Fruit fly (Drosophila melanogaster) whole organism, embryonic: Measurements from ENCODE around the gene Veneno.

ENCODE experiments used
- Abd-B ChIP-seq: fragments of 200-800 bp; sonication (Bioruptor generic); optimal IDR thresholded peaks from 2 replicates; lab custom pipeline; 2018; ENCODE audit warnings: missing biosample characterization, mild to moderate bottlenecking, missing genetic modification characterization, moderate library complexity
- Asciz ChIP-seq: fragments of 200-800 bp; sonication (Bioruptor generic); optimal IDR thresholded peaks from 2 replicates; lab custom pipeline; 2017; ENCODE audit warnings: missing biosample characterization, mild to moderate bottlenecking, missing genetic modification characterization, missing genetic modification reagents
- CG11093 ChIP-seq: fragments of 200-800 bp; sonication (Bioruptor generic); IDR thresholded peaks from 3 replicates; pipeline ENCODE4 v1.3.6; 2022; ENCODE audit warnings: missing biosample characterization, missing genetic modification characterization
- CG11504 ChIP-seq: fragments of 200-800 bp; sonication (Bioruptor generic); optimal IDR thresholded peaks from 3 replicates; lab custom pipeline; 2019; ENCODE audit warnings: missing biosample characterization, mild to moderate bottlenecking, missing genetic modification characterization, moderate library complexity
- CG13296 ChIP-seq: fragments of 200-800 bp; sonication (Bioruptor generic); optimal IDR thresholded peaks from 3 replicates; lab custom pipeline; 2018; ENCODE audit warnings: missing biosample characterization, mild to moderate bottlenecking, missing genetic modification characterization
- CG14860 ChIP-seq: fragments of 200-800 bp; sonication (Bioruptor generic); IDR thresholded peaks from 3 replicates; pipeline ENCODE4 v1.3.6; 2022; ENCODE audit warnings: missing biosample characterization, missing genetic modification characterization; ENCODE audit not compliant: partially characterized antibody
- CG15073 ChIP-seq: fragments of 200-800 bp; sonication (Bioruptor generic); optimal IDR thresholded peaks from 2 replicates; lab custom pipeline; 2016; ENCODE audit warnings: missing biosample characterization, missing genetic modification characterization
- CG2712 ChIP-seq: fragments of 200-800 bp; optimal IDR thresholded peaks from 3 replicates; lab custom pipeline; 2019; ENCODE audit warnings: missing biosample characterization, mild to moderate bottlenecking, missing genetic modification characterization, moderate library complexity
- CG31388 ChIP-seq: fragments of 200-800 bp; sonication (Bioruptor generic); optimal IDR thresholded peaks from 2 replicates; lab custom pipeline; 2016; ENCODE audit warnings: missing biosample characterization, missing genetic modification characterization
- CG32532 ChIP-seq: fragments of 200-800 bp; sonication (Bioruptor generic); IDR thresholded peaks from 2 replicates; pipeline ENCODE4 v1.3.6; 2022; ENCODE audit warnings: missing biosample characterization, missing genetic modification characterization
- CG4282 ChIP-seq: fragments of 200-800 bp; sonication (Bioruptor generic); optimal IDR thresholded peaks from 2 replicates; lab custom pipeline; 2016; ENCODE audit warnings: missing biosample characterization, missing genetic modification characterization
- CG43689 ChIP-seq: fragments of 200-800 bp; sonication (Bioruptor generic); IDR thresholded peaks from 2 replicates; pipeline ENCODE4 v1.3.6; 2022; ENCODE audit warnings: missing biosample characterization, missing genetic modification characterization
- CG4617 ChIP-seq: fragments of 200-800 bp; sonication (Bioruptor generic); optimal IDR thresholded peaks from 3 replicates; lab custom pipeline; 2016; ENCODE audit warnings: missing biosample characterization, missing genetic modification characterization, borderline replicate concordance
- CG4730 ChIP-seq: fragments of 200-800 bp; sonication (Bioruptor generic); IDR thresholded peaks from 2 replicates; pipeline ENCODE4 v1.3.6; 2022; ENCODE audit warnings: missing biosample characterization, missing genetic modification characterization
- CG5180 ChIP-seq: fragments of 200-800 bp; sonication (Bioruptor generic); optimal IDR thresholded peaks from 3 replicates; lab custom pipeline; 2017; ENCODE audit warnings: missing biosample characterization, missing genetic modification characterization, mild to moderate bottlenecking, moderate library complexity, missing genetic modification reagents
- CG5245 ChIP-seq: fragments of 200-800 bp; sonication (Bioruptor generic); optimal IDR thresholded peaks from 3 replicates; lab custom pipeline; 2016; ENCODE audit warnings: missing biosample characterization, missing genetic modification characterization
- CG6254 ChIP-seq: fragments of 200-800 bp; sonication (Bioruptor generic); optimal IDR thresholded peaks from 3 replicates; lab custom pipeline; 2017; ENCODE audit warnings: mild to moderate bottlenecking, missing biosample characterization, missing genetic modification reagents, missing genetic modification characterization
- CG7839 ChIP-seq: fragments of 200-800 bp; sonication (Bioruptor generic); optimal IDR thresholded peaks from 3 replicates; lab custom pipeline; 2018; ENCODE audit warnings: missing biosample characterization, mild to moderate bottlenecking, missing genetic modification characterization, moderate library complexity
- CG8478 ChIP-seq: fragments of >200 bp; optimal IDR thresholded peaks from 2 replicates; lab custom pipeline; 2018
- CG9727 ChIP-seq: fragments of 200-800 bp; sonication (Bioruptor generic); optimal IDR thresholded peaks from 3 replicates; lab custom pipeline; 2017; ENCODE audit warnings: missing biosample characterization, mild to moderate bottlenecking, missing genetic modification characterization
- Dek ChIP-seq: fragments of 200-800 bp; sonication (Bioruptor generic); optimal IDR thresholded peaks from 3 replicates; lab custom pipeline; 2019; ENCODE audit warnings: missing biosample characterization, mild to moderate bottlenecking, missing genetic modification characterization, moderate library complexity
- Fer1 ChIP-seq: fragments of 200-800 bp; sonication (Bioruptor generic); optimal IDR thresholded peaks from 2 replicates; lab custom pipeline; 2017; ENCODE audit warnings: missing biosample characterization, mild to moderate bottlenecking, missing genetic modification characterization
- GATAe ChIP-seq: fragments of 200-800 bp; sonication (Bioruptor generic); conservative IDR thresholded peaks from 2 replicates; pipeline ENCODE4 v1.3.6; 2022; ENCODE audit warnings: missing biosample characterization, missing genetic modification characterization
- Meics ChIP-seq: fragments of 200-800 bp; sonication (Bioruptor generic); optimal IDR thresholded peaks from 2 replicates; lab custom pipeline; 2017; ENCODE audit warnings: missing biosample characterization, mild to moderate bottlenecking, missing genetic modification characterization
- Myb ChIP-seq: fragments of 200-800 bp; sonication (Bioruptor generic); optimal IDR thresholded peaks from 2 replicates; lab custom pipeline; 2016; ENCODE audit warnings: missing biosample characterization, missing genetic modification characterization
- Neu2 ChIP-seq: fragments of 200-800 bp; sonication (Bioruptor generic); optimal IDR thresholded peaks from 3 replicates; lab custom pipeline; 2016; ENCODE audit warnings: missing biosample characterization, missing genetic modification characterization, borderline replicate concordance
- Pdp1 ChIP-seq, 2 experiments: fragments of 200-800 bp; sonication (Bioruptor generic); optimal IDR thresholded peaks; 3 replicates each; lab custom pipeline; 2016; ENCODE audit warnings: missing biosample characterization in 2 of 2, missing genetic modification characterization in 2 of 2, mild to moderate bottlenecking in 1 of 2, moderate library complexity in 1 of 2
- Sry-β ChIP-seq: fragments of 200-800 bp; sonication (Bioruptor generic); optimal IDR thresholded peaks from 2 replicates; lab custom pipeline; 2018; ENCODE audit warnings: missing biosample characterization, mild to moderate bottlenecking, missing genetic modification characterization, moderate library complexity
- Ssrp ChIP-seq: fragments of 200-800 bp; sonication (Bioruptor generic); optimal IDR thresholded peaks from 2 replicates; lab custom pipeline; 2018; ENCODE audit warnings: missing biosample characterization, mild to moderate bottlenecking, missing genetic modification characterization, moderate library complexity
- ab ChIP-seq: fragments of 200-800 bp; sonication (Bioruptor generic); optimal IDR thresholded peaks from 2 replicates; lab custom pipeline; 2016; ENCODE audit warnings: missing biosample characterization, missing genetic modification characterization
- bcd ChIP-seq: fragments of 200-800 bp; sonication (Bioruptor generic); optimal IDR thresholded peaks from 2 replicates; lab custom pipeline; 2017; ENCODE audit warnings: missing biosample characterization, mild to moderate bottlenecking, missing genetic modification characterization
- bsh ChIP-seq, 2 experiments: fragments of 200-800 bp; sonication (Bioruptor generic); optimal IDR thresholded peaks; 2 replicates each; lab custom pipeline; 2017 to 2018; ENCODE audit warnings: mild to moderate bottlenecking in 2 of 2, missing biosample characterization in 2 of 2, missing genetic modification characterization in 2 of 2, moderate library complexity in 1 of 2
- cad ChIP-seq: fragments of >200 bp; optimal IDR thresholded peaks from 2 replicates; lab custom pipeline; 2017; ENCODE audit warnings: missing biosample characterization, missing genetic modification characterization
- exex ChIP-seq: fragments of 200-800 bp; sonication (Bioruptor generic); optimal IDR thresholded peaks from 4 replicates; lab custom pipeline; 2018; ENCODE audit warnings: missing biosample characterization, mild to moderate bottlenecking, missing genetic modification characterization, moderate library complexity
- gce ChIP-seq: fragments of 200-800 bp; sonication (Bioruptor generic); IDR thresholded peaks from 3 replicates; pipeline ENCODE4 v1.3.6; 2022; ENCODE audit warnings: missing biosample characterization, missing genetic modification characterization
- gro ChIP-seq: fragments of 200-800 bp; sonication (Bioruptor generic); optimal IDR thresholded peaks from 2 replicates; lab custom pipeline; 2016; ENCODE audit warnings: missing biosample characterization, missing genetic modification characterization
- hb ChIP-seq: fragments of 200-800 bp; sonication (Bioruptor generic); IDR thresholded peaks from 3 replicates; pipeline ENCODE4 v1.3.6; 2022; ENCODE audit warnings: missing biosample characterization, missing genetic modification characterization; ENCODE audit not compliant: partially characterized antibody
- insv ChIP-seq, 2 experiments: fragments of 200-800 bp; sonication (Bioruptor generic); optimal IDR thresholded peaks; 3 replicates each; lab custom pipeline; 2016 to 2018; ENCODE audit warnings: missing biosample characterization in 2 of 2, missing genetic modification characterization in 2 of 2
- jing ChIP-seq: fragments of 200-800 bp; sonication (Bioruptor generic); optimal IDR thresholded peaks from 2 replicates; lab custom pipeline; 2018; ENCODE audit warnings: missing biosample characterization, mild to moderate bottlenecking, missing genetic modification characterization
- jumu ChIP-seq: fragments of 200-800 bp; sonication (Bioruptor generic); optimal IDR thresholded peaks from 3 replicates; lab custom pipeline; 2016; ENCODE audit warnings: missing biosample characterization, missing genetic modification characterization
- mam ChIP-seq: fragments of 200-800 bp; sonication (Bioruptor generic); optimal IDR thresholded peaks from 3 replicates; lab custom pipeline; 2016; ENCODE audit warnings: missing biosample characterization, missing genetic modification characterization
- mld ChIP-seq: fragments of 200-800 bp; sonication (Bioruptor generic); IDR thresholded peaks from 3 replicates; pipeline ENCODE4 v1.3.6; 2022; ENCODE audit warnings: missing biosample characterization, missing genetic modification characterization; ENCODE audit not compliant: partially characterized antibody
- nau ChIP-seq: fragments of 200-800 bp; sonication (Bioruptor generic); optimal IDR thresholded peaks from 3 replicates; lab custom pipeline; 2017; ENCODE audit warnings: missing biosample characterization, mild to moderate bottlenecking, missing genetic modification characterization, missing genetic modification reagents
- onecut ChIP-seq: fragments of 200-800 bp; sonication (Bioruptor generic); IDR thresholded peaks from 2 replicates; pipeline ENCODE4 v1.3.6; 2022; ENCODE audit warnings: missing biosample characterization, missing genetic modification characterization
- prd ChIP-seq, 3 experiments: fragments of >200 bp in 2 of 3; fragments of 200-800 bp in 1 of 3; sonication (Bioruptor generic) in 1 of 3; optimal IDR thresholded peaks in 2 of 3; IDR thresholded peaks in 1 of 3; 2 replicates in 2 of 3; 3 replicates in 1 of 3; pipeline versions ENCODE4 v1.3.6 to Lab custom; 2017 to 2022; ENCODE audit warnings: missing biosample characterization in 1 of 3, missing genetic modification characterization in 1 of 3
- pum ChIP-seq: fragments of 200-800 bp; sonication (Bioruptor generic); optimal IDR thresholded peaks from 2 replicates; lab custom pipeline; 2016; ENCODE audit warnings: missing biosample characterization, missing genetic modification characterization
- twi ChIP-seq: fragments of 200-800 bp; optimal IDR thresholded peaks from 2 replicates; lab custom pipeline; 2019; ENCODE audit warnings: missing biosample characterization, mild to moderate bottlenecking, missing genetic modification characterization, moderate library complexity
- yki ChIP-seq: fragments of >200 bp; optimal IDR thresholded peaks from 3 replicates; lab custom pipeline; 2018
- zen2 ChIP-seq: fragments of 200-800 bp; sonication (Bioruptor generic); IDR thresholded peaks from 3 replicates; pipeline ENCODE4 v1.3.6; 2022; ENCODE audit warnings: missing biosample characterization, missing genetic modification characterization; ENCODE audit not compliant: partially characterized antibody

Veneno gene

dm6 chr3R:8349449-8350115, 12.8 kb downstream of the Veneno start, which contains the start of gene Atg13 (continued):
- TF ChIP-seq pum (GFP tag; lab: Kevin White, UChicago) (no peak), Myb (GFP tag; lab: Kevin White, UChicago) (peak; percentile 9), CG11093 (GFP tag; lab: Robert Waterston, UW) (no peak), hb (peak; percentile 56), cad (GFP tag; lab: Kevin White, UChicago) (no peak), GATAe (GFP tag; lab: Robert Waterston, UW) (no peak), CG9727 (GFP tag; lab: Kevin White, UChicago) (peak; percentile 31), Sry-β (GFP tag; lab: Kevin White, UChicago) (peak; percentile 11), CG8478 (no peak), exex (tag; lab: Kevin White, UChicago) (no peak), yki (lab: Kevin White, UChicago) (no peak), mam (GFP tag; lab: Kevin White, UChicago) (peak; percentile 5), twi (tag; lab: Kevin White, UChicago) (peak; percentile 6), jumu (GFP tag; lab: Kevin White, UChicago) (no peak), insv (GFP tag; optimal IDR thresholded peaks at IDR 0.05; lab: Kevin White, UChicago) (no peak), CG2712 (tag; lab: Kevin White, UChicago) (peak; percentile 45), CG31388 (GFP tag; lab: Kevin White, UChicago) (no peak), Neu2 (GFP tag; lab: Kevin White, UChicago) (no peak), Fer1 (GFP tag; lab: Kevin White, UChicago) (peak; percentile 12), CG32532 (GFP tag; lab: Robert Waterston, UW) (no peak), CG4282 (no peak), bsh (GFP tag; optimal IDR thresholded peaks at IDR 0.05; lab: Kevin White, UChicago) (peak in 1 of 2 experiments; percentile 88), CG14860 (peak; percentile 68), CG43689 (GFP tag; lab: Robert Waterston, UW) (no peak), CG4730 (GFP tag; lab: Robert Waterston, UW) (no peak), CG5180 (GFP tag; lab: Kevin White, UChicago) (no peak), Dek (tag; lab: Kevin White, UChicago) (no peak), onecut (no peak), zen2 (GFP tag; lab: Robert Waterston, UW) (no peak), Meics (GFP tag; lab: Kevin White, UChicago) (no peak), Asciz (no peak), CG15073 (GFP tag; lab: Kevin White, UChicago) (no peak), Ssrp (peak; percentile 33), Pdp1 (GFP tag; optimal IDR thresholded peaks at IDR 0.05; lab: Kevin White, UChicago) (peak in 1 of 2 experiments; percentile 9), gce (GFP tag; lab: Robert Waterston, UW) (no peak), nau (GFP tag; lab: Kevin White, UChicago) (no peak), CG11504 (no peak), prd (optimal IDR thresholded peaks at IDR 0.05; lab: Kevin White, UChicago) (no peak), prd (GFP tag; IDR thresholded peaks at IDR 0.05; lab: Robert Waterston, UW) (peak; percentile 45; the same call in 2 of the 3 replicates), CG4617 (GFP tag; lab: Kevin White, UChicago) (peak; percentile 51), gro (no peak), CG6254 (GFP tag; lab: Kevin White, UChicago) (no peak), Abd-B (GFP tag; lab: Kevin White, UChicago) (peak; percentile 54), mld (GFP tag; lab: Robert Waterston, UW) (peak; percentile 76; the same call in 2 of the 3 replicates), jing (GFP tag; lab: Kevin White, UChicago) (no peak), CG13296 (no peak), bcd (GFP tag; lab: Kevin White, UChicago) (no peak), CG7839 (tag; lab: Kevin White, UChicago) (no peak), ab (GFP tag; lab: Kevin White, UChicago) (no peak), CG5245 (GFP tag; lab: Kevin White, UChicago) (no peak)
